Fruit fly (Drosophila melanogaster) whole organism, adult: Measurements from ENCODE around the gene CG32237.

ENCODE experiments used
- CG11617 ChIP-seq: fragments of 200-800 bp; sonication (Bioruptor generic); optimal IDR thresholded peaks from 2 replicates; lab custom pipeline; 2017; ENCODE audit warnings: mild to moderate bottlenecking, missing biosample characterization, missing genetic modification reagents, missing genetic modification characterization
- CG12768 ChIP-seq: fragments of 200-800 bp; sonication (Bioruptor generic); optimal IDR thresholded peaks from 2 replicates; lab custom pipeline; 2017; ENCODE audit warnings: missing biosample characterization, missing genetic modification characterization, mild to moderate bottlenecking, moderate library complexity, missing genetic modification reagents
- CG14711 ChIP-seq: fragments of 200-800 bp; sonication (Bioruptor generic); optimal IDR thresholded peaks from 2 replicates; lab custom pipeline; 2018; ENCODE audit warnings: missing biosample characterization, mild to moderate bottlenecking, missing genetic modification characterization, moderate library complexity
- CG1620 ChIP-seq: fragments of 200-800 bp; sonication (Bioruptor generic); optimal IDR thresholded peaks from 2 replicates; lab custom pipeline; 2016; ENCODE audit warnings: missing biosample characterization, missing genetic modification characterization
- CG33017 ChIP-seq: fragments of 200-800 bp; sonication (Bioruptor generic); optimal IDR thresholded peaks from 2 replicates; lab custom pipeline; 2018; ENCODE audit warnings: missing biosample characterization, mild to moderate bottlenecking, missing genetic modification characterization, moderate library complexity
- CG5204 ChIP-seq: fragments of 200-800 bp; sonication (Bioruptor generic); optimal IDR thresholded peaks from 2 replicates; lab custom pipeline; 2016; ENCODE audit warnings: missing biosample characterization, missing genetic modification characterization
- CG7045 ChIP-seq: fragments of 200-800 bp; sonication (Bioruptor generic); optimal IDR thresholded peaks from 2 replicates; lab custom pipeline; 2017; ENCODE audit warnings: missing biosample characterization, mild to moderate bottlenecking, missing genetic modification characterization
- CG7101 ChIP-seq: fragments of 200-800 bp; sonication (Bioruptor generic); optimal IDR thresholded peaks from 2 replicates; lab custom pipeline; 2018; ENCODE audit warnings: missing biosample characterization, mild to moderate bottlenecking, missing genetic modification characterization, moderate library complexity
- Clk ChIP-seq: fragments of 200-800 bp; sonication (Bioruptor generic); optimal IDR thresholded peaks from 2 replicates; lab custom pipeline; 2017; ENCODE audit warnings: missing biosample characterization, missing genetic modification characterization
- Crg-1 ChIP-seq: fragments of 200-800 bp; sonication (Bioruptor generic); optimal IDR thresholded peaks from 2 replicates; lab custom pipeline; 2016; ENCODE audit warnings: missing biosample characterization, missing genetic modification characterization
- Hr96 ChIP-seq: fragments of 200-800 bp; sonication (Bioruptor generic); optimal IDR thresholded peaks from 2 replicates; lab custom pipeline; 2016; ENCODE audit warnings: missing biosample characterization, missing genetic modification characterization
- Mnt ChIP-seq: fragments of 200-800 bp; sonication (Bioruptor generic); optimal IDR thresholded peaks from 2 replicates; lab custom pipeline; 2016; ENCODE audit warnings: missing biosample characterization, mild to moderate bottlenecking, missing genetic modification characterization
- bab1 ChIP-seq: fragments of 200-800 bp; sonication (Bioruptor generic); optimal IDR thresholded peaks from 3 replicates; lab custom pipeline; 2019; ENCODE audit warnings: missing biosample characterization, mild to moderate bottlenecking, missing genetic modification characterization, moderate library complexity
- cic ChIP-seq: fragments of 200-800 bp; sonication (Bioruptor generic); optimal IDR thresholded peaks from 2 replicates; lab custom pipeline; 2017; ENCODE audit warnings: missing biosample characterization, mild to moderate bottlenecking, missing genetic modification characterization, moderate library complexity
- cnc ChIP-seq, 2 experiments: fragments of >200 bp; optimal IDR thresholded peaks; 2 replicates each; lab custom pipeline; 2017
- kay ChIP-seq: fragments of 200-800 bp; sonication (Bioruptor generic); peaks from one replicate; lab custom pipeline; 2016; ENCODE audit warnings: missing biosample characterization, missing genetic modification characterization, borderline replicate concordance
- ovo ChIP-seq: fragments of 200-800 bp; sonication (Bioruptor generic); optimal IDR thresholded peaks from 2 replicates; lab custom pipeline; 2016; ENCODE audit warnings: missing biosample characterization, missing genetic modification characterization
- pad ChIP-seq: fragments of 200-800 bp; sonication (Bioruptor generic); optimal IDR thresholded peaks from 3 replicates; lab custom pipeline; 2017; ENCODE audit warnings: missing biosample characterization, missing genetic modification characterization, mild to moderate bottlenecking, moderate library complexity, missing genetic modification reagents
- tj ChIP-seq: fragments of 200-800 bp; sonication (Bioruptor generic); optimal IDR thresholded peaks from 3 replicates; lab custom pipeline; 2017; ENCODE audit warnings: missing biosample characterization, mild to moderate bottlenecking, missing genetic modification characterization, moderate library complexity
- toe ChIP-seq: fragments of 200-800 bp; sonication (Bioruptor generic); optimal IDR thresholded peaks from 2 replicates; lab custom pipeline; 2016; ENCODE audit warnings: missing biosample characterization, missing genetic modification characterization

CG32237 gene

dm6 chr3L:4855208-4855607 lies 2.9 kb upstream of the CG32237 start:
- TF ChIP-seq CG12768 (GFP tag; lab: Kevin White, UChicago) (no peak), CG1620 (GFP tag; lab: Kevin White, UChicago) (no peak), ovo (GFP tag; lab: Kevin White, UChicago) (no peak), pad (no peak), CG5204 (no peak), cnc (optimal IDR thresholded peaks at IDR 0.05; lab: Kevin White, UChicago) (no peak), CG7101 (no peak), CG14711 (no peak), bab1 (GFP tag; lab: Kevin White, UChicago) (no peak), CG11617 (GFP tag; lab: Kevin White, UChicago) (no peak), Hr96 (no peak), kay (GFP tag; lab: Kevin White, UChicago) (no peak), cic (GFP tag; lab: Kevin White, UChicago) (no peak)

dm6 chr3L:4854153-4854552 lies 1.9 kb upstream of the CG32237 start:
- no peak for TF ChIP-seq Hr96
- no peak for TF ChIP-seq cic (GFP tag; lab: Kevin White, UChicago)
- TF ChIP-seq CG7101, result no peak

- TF ChIP-seq cic (GFP tag; lab: Kevin White, UChicago) (no peak), CG11617 (GFP tag; lab: Kevin White, UChicago) (no peak), pad (no peak), Crg-1 (GFP tag; lab: Kevin White, UChicago) (no peak), Mnt (GFP tag; lab: Kevin White, UChicago) (no peak)
These were observed 809 bp upstream of the CG32237 start for dm6 chr3L:4853070-4853469.

- TF ChIP-seq CG12768 (GFP tag; lab: Kevin White, UChicago) (no peak), Clk (GFP tag; lab: Kevin White, UChicago) (no peak), cic (GFP tag; lab: Kevin White, UChicago) (no peak), CG14711 (no peak), kay (GFP tag; lab: Kevin White, UChicago) (no peak), Hr96 (no peak), CG7045 (GFP tag; lab: Kevin White, UChicago) (no peak), tj (no peak), toe (GFP tag; lab: Kevin White, UChicago) (no peak), CG7101 (no peak), CG11617 (GFP tag; lab: Kevin White, UChicago) (no peak), CG33017 (tag; lab: Kevin White, UChicago) (no peak), cnc (optimal IDR thresholded peaks at IDR 0.05; lab: Kevin White, UChicago) (no peak)
These were observed 4.2 kb downstream of the CG32237 start for dm6 chr3L:4848066-4848465.

- TF ChIP-seq Crg-1 (GFP tag; lab: Kevin White, UChicago) (no peak), Clk (GFP tag; lab: Kevin White, UChicago) (no peak), CG33017 (tag; lab: Kevin White, UChicago) (no peak), CG11617 (GFP tag; lab: Kevin White, UChicago) (no peak), CG1620 (GFP tag; lab: Kevin White, UChicago) (no peak), Hr96 (no peak), Mnt (GFP tag; lab: Kevin White, UChicago) (no peak), cnc (optimal IDR thresholded peaks at IDR 0.05; lab: Kevin White, UChicago) (no peak), bab1 (GFP tag; lab: Kevin White, UChicago) (no peak), cic (GFP tag; lab: Kevin White, UChicago) (no peak)
These were observed 7.5 kb downstream of the CG32237 start for dm6 chr3L:4844792-4845191.

dm6 chr3L:4843428-4843827 lies 8.8 kb downstream of the CG32237 start:
- TF ChIP-seq Hr96 (no peak), CG1620 (GFP tag; lab: Kevin White, UChicago) (no peak), pad (no peak)

dm6 chr3L:4842710-4843109 lies 9.6 kb downstream of the CG32237 start:
- TF ChIP-seq CG1620 (GFP tag; lab: Kevin White, UChicago), result no peak
- no peak for TF ChIP-seq Crg-1 (GFP tag; lab: Kevin White, UChicago)
- no peak for TF ChIP-seq kay (GFP tag; lab: Kevin White, UChicago)
- TF ChIP-seq CG12768 (GFP tag; lab: Kevin White, UChicago), result no peak
- no peak for TF ChIP-seq bab1 (GFP tag; lab: Kevin White, UChicago)
- no peak for TF ChIP-seq pad
- TF ChIP-seq Clk (GFP tag; lab: Kevin White, UChicago), result no peak
- TF ChIP-seq cnc (optimal IDR thresholded peaks at IDR 0.05; lab: Kevin White, UChicago), result no peak
- no peak for TF ChIP-seq CG14711
- no peak for TF ChIP-seq tj
- no peak for TF ChIP-seq Hr96
